Fruit fly (Drosophila melanogaster): ENCODE measurements around the gene RagA-B.

Gene RagA-B

dm6 chr3R:8992928-8993579 lies 8.9 kb upstream of the RagA-B start, which contains the start of gene CG11975 (continued):
- peak; percentile 78 for TF ChIP-seq pzg (GFP tag; optimal IDR thresholded peaks at IDR 0.05)
- TF ChIP-seq CG11085 (GFP tag; IDR thresholded peaks at IDR 0.05) = peak; percentile 47; the same call in 1 of the 2 replicates
- peak; percentile 29; the same call in 1 of the 3 replicates for TF ChIP-seq ci (GFP tag; IDR thresholded peaks at IDR 0.05)
- peak; percentile 82 for TF ChIP-seq ind (GFP tag; optimal IDR thresholded peaks at IDR 0.05)
- peak; percentile 69; the same call in 1 of the 3 replicates for TF ChIP-seq CG34422 (GFP tag; IDR thresholded peaks at IDR 0.05)
- TF ChIP-seq CG9215 (GFP tag; IDR thresholded peaks at IDR 0.05) = peak; percentile 79
- TF ChIP-seq br (optimal IDR thresholded peaks at IDR 0.05) = no peak
- TF ChIP-seq dmrt11E (tag; optimal IDR thresholded peaks at IDR 0.05) = peak; percentile 59
- peak; percentile 55 for TF ChIP-seq cato (GFP tag; optimal IDR thresholded peaks at IDR 0.05; ENCODE audit: borderline replicate concordance)
- peak; percentile 83 for TF ChIP-seq phol (tag; optimal IDR thresholded peaks at IDR 0.05)
- TF ChIP-seq ssp (GFP tag; IDR thresholded peaks at IDR 0.05) = 0 out of 2 replicates have a peak, but pooled peaks have one; percentile 38
- TF ChIP-seq Xrp1 (GFP tag; IDR thresholded peaks at IDR 0.05) = peak; percentile 70; the same call in 1 of the 2 replicates
- no peak for TF ChIP-seq gt (GFP tag; IDR thresholded peaks at IDR 0.05)
- peak; percentile 63 for TF ChIP-seq sisA (GFP tag; IDR thresholded peaks at IDR 0.05)
- 0 out of 2 replicates have a peak, but pooled peaks have one; percentile 27 for TF ChIP-seq Nf-YA (GFP tag; IDR thresholded peaks at IDR 0.05)
- TF ChIP-seq CG4282 (GFP tag; optimal IDR thresholded peaks at IDR 0.05) = peak; percentile 43
- TF ChIP-seq NC2β (GFP tag; optimal IDR thresholded peaks at IDR 0.05) = peak; percentile 72
- TF ChIP-seq crp (GFP tag; optimal IDR thresholded peaks at IDR 0.05) = peak in 1 of 2 experiments; percentile 35
- TF ChIP-seq Taf1 (GFP tag; IDR thresholded peaks at IDR 0.05) = peak; percentile 58
- TF ChIP-seq CG10267 (tag; optimal IDR thresholded peaks at IDR 0.05) = peak; percentile 99
- TF ChIP-seq nom (GFP tag; optimal IDR thresholded peaks at IDR 0.05) = no peak
- peak; percentile 74 for TF ChIP-seq bab2 (GFP tag; optimal IDR thresholded peaks at IDR 0.05)
- TF ChIP-seq Sox100B (GFP tag; optimal IDR thresholded peaks at IDR 0.05) = no peak
- TF ChIP-seq org-1 (GFP tag; optimal IDR thresholded peaks at IDR 0.05) = no peak
- TF ChIP-seq CG12942 (GFP tag; optimal IDR thresholded peaks at IDR 0.05) = peak; percentile 87
- no peak for TF ChIP-seq dmrt99B (tag; optimal IDR thresholded peaks at IDR 0.05)
- TF ChIP-seq Spps (tag; optimal IDR thresholded peaks at IDR 0.05) = peak; percentile 4
- TF ChIP-seq CG33557 (GFP tag; optimal IDR thresholded peaks at IDR 0.05) = peak; percentile 63
- peak; percentile 52; the same call in 2 of the 3 replicates for TF ChIP-seq croc (GFP tag; conservative IDR thresholded peaks at IDR 0.05)
- TF ChIP-seq chn (GFP tag; optimal IDR thresholded peaks at IDR 0.05) = peak; percentile 95
- no peak for TF ChIP-seq Ravus (GFP tag; IDR thresholded peaks at IDR 0.05)
- peak; percentile 81 for TF ChIP-seq pum (GFP tag; optimal IDR thresholded peaks at IDR 0.05)
- peak; percentile 60 for TF ChIP-seq sna (GFP tag; IDR thresholded peaks at IDR 0.05; ENCODE audit: partially characterized antibody)
- peak; percentile 78 for TF ChIP-seq slp2 (GFP tag; optimal IDR thresholded peaks at IDR 0.05)
- peak; percentile 65 for TF ChIP-seq CG18476 (GFP tag; optimal IDR thresholded peaks at IDR 0.05)
- TF ChIP-seq NC2α (GFP tag; optimal IDR thresholded peaks at IDR 0.05) = peak; percentile 22
- TF ChIP-seq CG3065 (GFP tag; optimal IDR thresholded peaks at IDR 0.05) = peak; percentile 66
- TF ChIP-seq CG12219 (GFP tag; optimal IDR thresholded peaks at IDR 0.05) = no peak
- peak; percentile 73 for TF ChIP-seq CG1602 (GFP tag; optimal IDR thresholded peaks at IDR 0.05)
- TF ChIP-seq Hmr (GFP tag; optimal IDR thresholded peaks at IDR 0.05) = peak; percentile 80
- peak; percentile 35 for TF ChIP-seq gfzf (GFP tag; optimal IDR thresholded peaks at IDR 0.05)
- TF ChIP-seq HLH54F (GFP tag; optimal IDR thresholded peaks at IDR 0.05) = peak; percentile 92
- TF ChIP-seq btn (GFP tag; optimal IDR thresholded peaks at IDR 0.05) = peak; percentile 61
- TF ChIP-seq dysf (GFP tag; IDR thresholded peaks at IDR 0.05) = peak; percentile 70
- TF ChIP-seq Jarid2 (GFP tag; optimal IDR thresholded peaks at IDR 0.05) = peak; percentile 32
- peak; percentile 91 for TF ChIP-seq HmgD (GFP tag; optimal IDR thresholded peaks at IDR 0.05)
- peak; percentile 64 for TF ChIP-seq NK7.1 (GFP tag; optimal IDR thresholded peaks at IDR 0.05)
- 0 out of 2 replicates have a peak, but pooled peaks have one; percentile 21 for TF ChIP-seq Poxn (GFP tag; IDR thresholded peaks at IDR 0.05)
- no peak for TF ChIP-seq dan (GFP tag; IDR thresholded peaks at IDR 0.05)
- TF ChIP-seq Bteb2 (GFP tag; optimal IDR thresholded peaks at IDR 0.05) = peak; percentile 62
